Fruit fly (Drosophila melanogaster) whole organism, embryonic: ENCODE data around the gene Ids.

ENCODE experiments used
- ATbp ChIP-seq: fragments of 200-800 bp; sonication (Bioruptor generic); optimal IDR thresholded peaks from 2 replicates; lab custom pipeline; 2017; ENCODE audit warnings: missing biosample characterization, mild to moderate bottlenecking, missing genetic modification characterization, missing genetic modification reagents
- Bteb2 ChIP-seq: fragments of 200-800 bp; sonication (Bioruptor generic); optimal IDR thresholded peaks from 2 replicates; lab custom pipeline; 2016; ENCODE audit warnings: missing biosample characterization, missing genetic modification characterization
- CG11504 ChIP-seq: fragments of 200-800 bp; sonication (Bioruptor generic); optimal IDR thresholded peaks from 3 replicates; lab custom pipeline; 2019; ENCODE audit warnings: missing biosample characterization, mild to moderate bottlenecking, missing genetic modification characterization, moderate library complexity
- CG12071 ChIP-seq: fragments of 200-800 bp; sonication (Bioruptor generic); optimal IDR thresholded peaks from 3 replicates; lab custom pipeline; 2018; ENCODE audit warnings: missing biosample characterization, mild to moderate bottlenecking, missing genetic modification characterization
- CG1233 ChIP-seq: fragments of 200-800 bp; sonication (Bioruptor generic); optimal IDR thresholded peaks from 4 replicates; lab custom pipeline; 2018; ENCODE audit warnings: missing biosample characterization, mild to moderate bottlenecking, missing genetic modification characterization
- CG12659 ChIP-seq: fragments of 200-800 bp; sonication (Bioruptor generic); optimal IDR thresholded peaks from 3 replicates; lab custom pipeline; 2017; ENCODE audit warnings: mild to moderate bottlenecking, missing biosample characterization, missing genetic modification reagents, missing genetic modification characterization
- CG13287 ChIP-seq: fragments of 200-800 bp; sonication (Bioruptor generic); IDR thresholded peaks from 2 replicates; pipeline ENCODE4 v1.3.6; 2022; ENCODE audit warnings: missing biosample characterization, missing genetic modification characterization; ENCODE audit not compliant: partially characterized antibody
- CG14441 ChIP-seq: fragments of 200-800 bp; sonication (Bioruptor generic); IDR thresholded peaks from 2 replicates; pipeline ENCODE4 v1.3.6; 2022; ENCODE audit warnings: missing biosample characterization, missing genetic modification characterization
- CG14860 ChIP-seq: fragments of 200-800 bp; sonication (Bioruptor generic); IDR thresholded peaks from 3 replicates; pipeline ENCODE4 v1.3.6; 2022; ENCODE audit warnings: missing biosample characterization, missing genetic modification characterization; ENCODE audit not compliant: partially characterized antibody
- CG15011 ChIP-seq: fragments of 200-800 bp; sonication (Bioruptor generic); optimal IDR thresholded peaks from 3 replicates; lab custom pipeline; 2018; ENCODE audit warnings: missing biosample characterization, mild to moderate bottlenecking, missing genetic modification characterization
- CG1603 ChIP-seq: fragments of 200-800 bp; sonication (Bioruptor generic); optimal IDR thresholded peaks from 2 replicates; lab custom pipeline; 2019; ENCODE audit warnings: missing biosample characterization, mild to moderate bottlenecking, missing genetic modification characterization, moderate library complexity
- CG16863 ChIP-seq: fragments of 200-800 bp; sonication (Bioruptor generic); optimal IDR thresholded peaks from 3 replicates; lab custom pipeline; 2016; ENCODE audit warnings: missing biosample characterization, missing genetic modification characterization
- CG17186 ChIP-seq: fragments of 200-800 bp; sonication (Bioruptor generic); optimal IDR thresholded peaks from 3 replicates; lab custom pipeline; 2017; ENCODE audit warnings: missing biosample characterization, missing genetic modification reagents, missing genetic modification characterization
- CG1792 ChIP-seq: fragments of 200-800 bp; sonication (Bioruptor generic); optimal IDR thresholded peaks from 2 replicates; lab custom pipeline; 2016; ENCODE audit warnings: missing biosample characterization, missing genetic modification characterization
- CG2116 ChIP-seq: fragments of 200-800 bp; sonication (Bioruptor generic); optimal IDR thresholded peaks from 3 replicates; lab custom pipeline; 2018; ENCODE audit warnings: missing biosample characterization, mild to moderate bottlenecking, missing genetic modification characterization
- CG32772 ChIP-seq: fragments of 200-800 bp; sonication (Bioruptor generic); IDR thresholded peaks from 2 replicates; pipeline ENCODE4 v1.3.6; 2022; ENCODE audit warnings: missing biosample characterization, missing genetic modification characterization
- CG33557 ChIP-seq: fragments of 200-800 bp; sonication (Bioruptor generic); optimal IDR thresholded peaks from 2 replicates; lab custom pipeline; 2019; ENCODE audit warnings: missing biosample characterization, mild to moderate bottlenecking, missing genetic modification characterization, moderate library complexity
- CG4282 ChIP-seq: fragments of 200-800 bp; sonication (Bioruptor generic); optimal IDR thresholded peaks from 2 replicates; lab custom pipeline; 2016; ENCODE audit warnings: missing biosample characterization, missing genetic modification characterization
- CG4854 ChIP-seq: fragments of 200-800 bp; sonication (Bioruptor generic); optimal IDR thresholded peaks from 2 replicates; lab custom pipeline; 2016; ENCODE audit warnings: missing biosample characterization, missing genetic modification characterization, inconsistent platforms
- CG8089 ChIP-seq: fragments of 200-800 bp; sonication (Bioruptor generic); optimal IDR thresholded peaks from 3 replicates; lab custom pipeline; 2016; ENCODE audit warnings: missing biosample characterization, missing genetic modification characterization
- CG8281 ChIP-seq: fragments of 200-800 bp; sonication (Bioruptor generic); optimal IDR thresholded peaks from 2 replicates; lab custom pipeline; 2018; ENCODE audit warnings: missing biosample characterization, mild to moderate bottlenecking, missing genetic modification characterization, moderate library complexity
- Dbx ChIP-seq: fragments of 200-800 bp; sonication (Bioruptor generic); IDR thresholded peaks from 3 replicates; pipeline ENCODE4 v1.3.6; 2022; ENCODE audit warnings: missing biosample characterization, missing genetic modification characterization
- ERR ChIP-seq: fragments of 200-800 bp; sonication (Bioruptor generic); optimal IDR thresholded peaks from 2 replicates; lab custom pipeline; 2016; ENCODE audit warnings: missing biosample characterization, missing genetic modification characterization
- Hr51 ChIP-seq, 2 experiments: fragments of 200-800 bp; sonication (Bioruptor generic); optimal IDR thresholded peaks; 2 replicates in 1 of 2; 3 replicates in 1 of 2; lab custom pipeline; 2016 to 2018; ENCODE audit warnings: missing biosample characterization in 2 of 2, missing genetic modification characterization in 2 of 2, mild to moderate bottlenecking in 1 of 2, moderate library complexity in 1 of 2
- Max ChIP-seq: fragments of 200-800 bp; sonication (Bioruptor generic); optimal IDR thresholded peaks from 2 replicates; lab custom pipeline; 2016; ENCODE audit warnings: missing biosample characterization, mild to moderate bottlenecking, missing genetic modification characterization
- Tbp ChIP-seq: fragments of >200 bp; optimal IDR thresholded peaks from 2 replicates; lab custom pipeline; 2018; ENCODE audit warnings: missing biosample characterization, missing genetic modification characterization
- Xbp1 ChIP-seq: fragments of 200-800 bp; sonication (Bioruptor generic); optimal IDR thresholded peaks from 3 replicates; lab custom pipeline; 2016; ENCODE audit warnings: missing biosample characterization, mild to moderate bottlenecking, missing genetic modification characterization
- br ChIP-seq: fragments of >200 bp; optimal IDR thresholded peaks from 2 replicates; lab custom pipeline; 2017
- cato ChIP-seq: fragments of 200-800 bp; sonication (Bioruptor generic); optimal IDR thresholded peaks from 2 replicates; lab custom pipeline; 2016; ENCODE audit warnings: missing biosample characterization, missing genetic modification characterization, borderline replicate concordance
- chif ChIP-seq, 2 experiments: fragments of 200-800 bp; sonication (Bioruptor generic); optimal IDR thresholded peaks; 3 replicates each; lab custom pipeline; 2016; ENCODE audit warnings: missing biosample characterization in 2 of 2, missing genetic modification characterization in 2 of 2
- chn ChIP-seq: fragments of 200-800 bp; sonication (Bioruptor generic); optimal IDR thresholded peaks from 2 replicates; lab custom pipeline; 2016; ENCODE audit warnings: missing biosample characterization, missing genetic modification characterization
- croc ChIP-seq: fragments of 200-800 bp; sonication (Bioruptor generic); conservative IDR thresholded peaks from 3 replicates; pipeline ENCODE4 v1.3.6; 2022; ENCODE audit warnings: missing biosample characterization, missing genetic modification characterization
- cwo ChIP-seq: fragments of 200-800 bp; sonication (Bioruptor generic); optimal IDR thresholded peaks from 3 replicates; lab custom pipeline; 2017; ENCODE audit warnings: missing biosample characterization, missing genetic modification characterization, mild to moderate bottlenecking, moderate library complexity, missing genetic modification reagents
- fd102C ChIP-seq: fragments of 200-800 bp; sonication (Bioruptor generic); optimal IDR thresholded peaks from 2 replicates; lab custom pipeline; 2018; ENCODE audit warnings: missing biosample characterization, mild to moderate bottlenecking, missing genetic modification characterization, moderate library complexity
- hb ChIP-seq: fragments of 200-800 bp; sonication (Bioruptor generic); IDR thresholded peaks from 3 replicates; pipeline ENCODE4 v1.3.6; 2022; ENCODE audit warnings: missing biosample characterization, missing genetic modification characterization; ENCODE audit not compliant: partially characterized antibody
- mld ChIP-seq: fragments of 200-800 bp; sonication (Bioruptor generic); IDR thresholded peaks from 3 replicates; pipeline ENCODE4 v1.3.6; 2022; ENCODE audit warnings: missing biosample characterization, missing genetic modification characterization; ENCODE audit not compliant: partially characterized antibody
- nom ChIP-seq: fragments of 200-800 bp; sonication (Bioruptor generic); optimal IDR thresholded peaks from 2 replicates; lab custom pipeline; 2017; ENCODE audit warnings: missing biosample characterization, missing genetic modification characterization, mild to moderate bottlenecking, moderate library complexity, missing genetic modification reagents
- pita ChIP-seq: fragments of 200-800 bp; sonication (Bioruptor generic); optimal IDR thresholded peaks from 2 replicates; lab custom pipeline; 2017; ENCODE audit warnings: missing biosample characterization, mild to moderate bottlenecking, missing genetic modification characterization
- repo ChIP-seq: fragments of 200-800 bp; sonication (Bioruptor generic); optimal IDR thresholded peaks from 2 replicates; lab custom pipeline; 2016; ENCODE audit warnings: missing biosample characterization, missing genetic modification characterization
- schlank ChIP-seq: fragments of 200-800 bp; sonication (Bioruptor generic); optimal IDR thresholded peaks from 2 replicates; lab custom pipeline; 2018; ENCODE audit warnings: missing biosample characterization, mild to moderate bottlenecking, missing genetic modification characterization
- scrt ChIP-seq: fragments of 200-800 bp; sonication (Bioruptor generic); optimal IDR thresholded peaks from 2 replicates; lab custom pipeline; 2018; ENCODE audit warnings: missing biosample characterization, mild to moderate bottlenecking, missing genetic modification characterization, moderate library complexity
- shn ChIP-seq: fragments of 200-800 bp; sonication (Bioruptor generic); optimal IDR thresholded peaks from 3 replicates; lab custom pipeline; 2016; ENCODE audit warnings: missing biosample characterization, missing genetic modification characterization
- tll ChIP-seq, 2 experiments: fragments of 200-800 bp in 1 of 2; fragments of >200 bp in 1 of 2; sonication (Bioruptor generic) in 1 of 2; optimal IDR thresholded peaks; 2 replicates each; lab custom pipeline; 2017 to 2019; ENCODE audit warnings: missing biosample characterization in 2 of 2, missing genetic modification characterization in 2 of 2, mild to moderate bottlenecking in 1 of 2, moderate library complexity in 1 of 2
- tx ChIP-seq: fragments of 200-800 bp; sonication (Bioruptor generic); optimal IDR thresholded peaks from 2 replicates; lab custom pipeline; 2016; ENCODE audit warnings: missing biosample characterization, missing genetic modification characterization
- unc-4 ChIP-seq: fragments of 200-800 bp; sonication (Bioruptor generic); IDR thresholded peaks from 2 replicates; pipeline ENCODE4 v1.3.6; 2022; ENCODE audit warnings: missing biosample characterization, missing genetic modification characterization; ENCODE audit not compliant: partially characterized antibody
- z ChIP-seq: fragments of 200-800 bp; sonication (Bioruptor generic); IDR thresholded peaks from 3 replicates; pipeline ENCODE4 v1.3.6; 2022; ENCODE audit warnings: missing biosample characterization, missing genetic modification characterization
- zen2 ChIP-seq: fragments of 200-800 bp; sonication (Bioruptor generic); IDR thresholded peaks from 3 replicates; pipeline ENCODE4 v1.3.6; 2022; ENCODE audit warnings: missing biosample characterization, missing genetic modification characterization; ENCODE audit not compliant: partially characterized antibody
- zfh1 ChIP-seq: fragments of 200-800 bp; sonication (Bioruptor generic); IDR thresholded peaks from 3 replicates; pipeline ENCODE4 v1.3.6; 2022; ENCODE audit warnings: missing biosample characterization, missing genetic modification characterization

Ids gene

dm6 chr3L:3380225-3381043 lies 2.4 kb downstream of the Ids start (continued):
- TF ChIP-seq CG12659 (GFP tag; lab: Kevin White, UChicago) (peak; percentile 36), CG2116 (no peak), chif (GFP tag; optimal IDR thresholded peaks at IDR 0.05; lab: Kevin White, UChicago) (peak in 1 of 2 experiments; percentile 38), unc-4 (GFP tag; lab: Robert Waterston, UW) (no peak), CG16863 (GFP tag; lab: Kevin White, UChicago) (peak; percentile 31), Xbp1 (GFP tag; lab: Kevin White, UChicago) (peak; percentile 48), cato (GFP tag; lab: Kevin White, UChicago) (no peak), z (GFP tag; lab: Robert Waterston, UW) (0 out of 3 replicates have a peak, but pooled peaks have one; percentile 23), CG32772 (GFP tag; lab: Robert Waterston, UW) (no peak), CG17186 (GFP tag; lab: Kevin White, UChicago) (no peak), Dbx (no peak), Bteb2 (GFP tag; lab: Kevin White, UChicago) (no peak), CG4854 (GFP tag; lab: Kevin White, UChicago) (no peak), repo (GFP tag; lab: Kevin White, UChicago) (peak; percentile 16), tx (GFP tag; lab: Kevin White, UChicago) (no peak), CG1603 (tag; lab: Kevin White, UChicago) (peak; percentile 39), zfh1 (GFP tag; lab: Robert Waterston, UW) (peak; percentile 57; the same call in 2 of the 3 replicates), CG12071 (GFP tag; lab: Kevin White, UChicago) (peak; percentile 27), fd102C (GFP tag; lab: Kevin White, UChicago) (no peak), mld (GFP tag; lab: Robert Waterston, UW) (no peak), br (no peak), CG14441 (GFP tag; lab: Robert Waterston, UW) (peak; percentile 21; the same call in 1 of the 2 replicates), hb (GFP tag; lab: Robert Waterston, UW) (no peak), tll (GFP tag; optimal IDR thresholded peaks at IDR 0.05; lab: Kevin White, UChicago) (no peak), CG1792 (no peak), CG8281 (peak; percentile 17), CG4282 (GFP tag; lab: Kevin White, UChicago) (no peak), Max (no peak), pita (GFP tag; lab: Kevin White, UChicago) (no peak), CG11504 (tag; lab: Kevin White, UChicago) (peak; percentile 76), CG13287 (no peak), CG14860 (GFP tag; lab: Robert Waterston, UW) (no peak), croc (GFP tag; lab: Robert Waterston, UW) (no peak; the same call in 2 of the 3 replicates), shn (no peak), ATbp (GFP tag; lab: Kevin White, UChicago) (peak; percentile 69), chn (GFP tag; lab: Kevin White, UChicago) (peak; percentile 6), zen2 (no peak), CG33557 (GFP tag; lab: Kevin White, UChicago) (no peak), CG8089 (GFP tag; lab: Kevin White, UChicago) (no peak), CG1233 (GFP tag; lab: Kevin White, UChicago) (no peak), Hr51 (GFP tag; optimal IDR thresholded peaks at IDR 0.05; lab: Kevin White, UChicago) (peak in 1 of 2 experiments; percentile 63), CG15011 (GFP tag; lab: Kevin White, UChicago) (no peak), ERR (GFP tag; lab: Kevin White, UChicago) (no peak), Tbp (GFP tag; lab: Kevin White, UChicago) (no peak), schlank (tag; lab: Kevin White, UChicago) (no peak), scrt (no peak), cwo (no peak), nom (GFP tag; lab: Kevin White, UChicago) (no peak)
